Worm (Caenorhabditis elegans): ENCODE data around the gene Y97E10AR.1.

ce11 chrV:8039085-8039525 is 37.8 kb downstream of the Y97E10AR.1 start:
- TF ChIP-seq attf-5 (GFP tag; optimal IDR thresholded peaks at IDR 0.05) (no peak), pha-4 (tag; optimal IDR thresholded peaks at IDR 0.05) (no peak), sptf-2 (GFP tag; optimal IDR thresholded peaks at IDR 0.05) (no peak)

All from whole organism, young adult.